Fruit fly (Drosophila melanogaster): ENCODE measurements around the gene CG13069.

dm6 chr3L:16281880-16282556 is 16.8 kb downstream of the CG13069 start, which contains the start of gene CG13049:
- TF ChIP-seq Myc (optimal IDR thresholded peaks at IDR 0.05), result no peak
- no peak for TF ChIP-seq Sin3A (optimal IDR thresholded peaks at IDR 0.05)
- no peak for TF ChIP-seq ttk (optimal IDR thresholded peaks at IDR 0.05)
- no peak for TF ChIP-seq insv (optimal IDR thresholded peaks at IDR 0.05)
- no peak for TF ChIP-seq psq (optimal IDR thresholded peaks at IDR 0.05)
- no peak for TF ChIP-seq h (optimal IDR thresholded peaks at IDR 0.05)
